Fruit fly (Drosophila melanogaster) whole organism: ENCODE measurements around the gene JMJD7.

Experiments
- CG8478 ChIP-seq: fragments of >200 bp; optimal IDR thresholded peaks from 2 replicates; lab custom pipeline; 2018; ENCODE audit warnings: inconsistent platforms
- Dll ChIP-seq: fragments of >200 bp; optimal IDR thresholded peaks from 2 replicates; lab custom pipeline; 2017
- EcR ChIP-seq, 2 experiments: fragments of >200 bp; optimal IDR thresholded peaks; 2 replicates each; lab custom pipeline; 2017; ENCODE audit warnings: missing biosample characterization in 2 of 2, missing genetic modification characterization in 2 of 2, missing genetic modification reagents in 2 of 2
- psq ChIP-seq: fragments of >200 bp; optimal IDR thresholded peaks from 2 replicates; lab custom pipeline; 2017
- usp ChIP-seq: fragments of >200 bp; optimal IDR thresholded peaks from 2 replicates; lab custom pipeline; 2017; ENCODE audit warnings: missing biosample characterization, missing genetic modification characterization, mixed read lengths

DNA sequence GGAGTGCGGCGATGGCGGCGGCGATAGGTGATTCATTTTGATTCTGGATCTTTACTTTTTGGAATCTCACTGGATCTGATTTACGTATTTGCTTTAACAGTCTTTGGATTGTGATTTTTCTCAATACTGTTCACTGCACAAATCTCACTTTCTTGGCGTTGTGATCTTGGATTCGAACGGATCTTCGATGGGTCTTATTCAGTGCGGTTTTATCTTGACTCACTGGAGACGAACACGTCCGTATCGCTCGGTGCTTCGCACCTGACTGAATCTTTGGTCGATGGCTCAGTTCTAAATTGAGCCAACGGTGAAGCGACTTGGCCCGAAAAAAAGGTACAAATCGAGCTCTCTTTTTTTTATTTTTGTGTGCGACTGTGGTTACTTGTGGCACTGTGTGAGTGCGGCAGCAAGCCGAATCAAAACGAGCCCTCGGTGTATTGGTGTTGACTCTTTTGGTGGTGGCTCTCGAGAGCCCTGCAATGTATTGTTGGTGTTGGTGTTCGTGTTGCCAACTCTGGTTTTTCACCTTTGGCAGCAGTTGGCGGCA is 49.1 kb downstream of the JMJD7 start, which contains the start of gene sens:
- TF ChIP-seq psq (lab: Kevin White, UChicago) = no peak
- TF ChIP-seq EcR (GFP tag; optimal IDR thresholded peaks at IDR 0.05; lab: Kevin White, UChicago) = no peak
- no peak for TF ChIP-seq usp (GFP tag; lab: Kevin White, UChicago)
- no peak for TF ChIP-seq Dll
- TF ChIP-seq CG8478 (lab: Kevin White, UChicago) = no peak
